Worm (Caenorhabditis elegans) whole organism, L4 larva: Measurements from ENCODE around the gene mdf-1.

Experiments
- D1046.2 ChIP-seq: fragments of 200-800 bp; sonication (Bioruptor generic); IDR thresholded peaks from 2 replicates; pipeline ENCODE4 v1.3.6; 2022; ENCODE audit warnings: missing genetic modification characterization, missing compliant biosample characterization
- F10B5.3 ChIP-seq: sonication (generic microtip); optimal IDR thresholded peaks from 2 replicates; lab custom pipeline; 2016; ENCODE audit warnings: mild to moderate bottlenecking, missing genetic modification characterization, missing compliant biosample characterization
- F49E8.2 ChIP-seq: sonication (generic microtip); optimal IDR thresholded peaks from 2 replicates; lab custom pipeline; 2016; ENCODE audit warnings: missing compliant biosample characterization, mild to moderate bottlenecking, missing genetic modification characterization, borderline replicate concordance
- R02D3.7 ChIP-seq: fragments of 150-350 bp; sonication (generic microtip); optimal IDR thresholded peaks from 3 replicates; lab custom pipeline; 2014; ENCODE audit warnings: missing biosample characterization, missing genetic modification characterization
- daf-19 ChIP-seq: fragments of 200-800 bp; sonication (Bioruptor generic); conservative IDR thresholded peaks from 2 replicates; pipeline ENCODE4 v1.3.6; 2022; ENCODE audit warnings: missing genetic modification characterization, missing compliant biosample characterization
- daf-8 ChIP-seq: fragments of 200-800 bp; sonication (Bioruptor generic); IDR thresholded peaks from 2 replicates; pipeline ENCODE4 v1.3.6; 2022; ENCODE audit warnings: missing genetic modification characterization, missing compliant biosample characterization
- dmd-6 ChIP-seq: fragments of 200-800 bp; sonication (Bioruptor generic); IDR thresholded peaks from 2 replicates; pipeline ENCODE4 v1.3.6; 2022; ENCODE audit warnings: missing genetic modification reagents, missing genetic modification characterization, missing compliant biosample characterization
- dve-1 ChIP-seq: sonication (generic microtip); optimal IDR thresholded peaks from 2 replicates; lab custom pipeline; 2017; ENCODE audit warnings: antibody characterized with exemption, mild to moderate bottlenecking, missing genetic modification characterization, missing compliant biosample characterization; ENCODE audit not compliant: insufficient read depth
- egl-43 ChIP-seq: fragments of 200-800 bp; sonication (Bioruptor generic); IDR thresholded peaks from 2 replicates; pipeline ENCODE4 v1.3.6; 2022; ENCODE audit warnings: missing genetic modification reagents, missing genetic modification characterization, missing compliant biosample characterization
- hlh-11 ChIP-seq: fragments of 200-800 bp; sonication (Bioruptor generic); optimal IDR thresholded peaks from 2 replicates; lab custom pipeline; 2018; ENCODE audit warnings: mild to moderate bottlenecking, missing genetic modification characterization, missing compliant biosample characterization
- lin-13 ChIP-seq: fragments of 150-350 bp; optimal IDR thresholded peaks from 2 replicates; lab custom pipeline; 2014; ENCODE audit warnings: missing biosample characterization, missing genetic modification reagents, missing genetic modification characterization
- lsy-2 ChIP-seq, 2 experiments: fragments of 150-350 bp in 1 of 2; sonication (generic microtip) in 1 of 2; optimal IDR thresholded peaks; 2 replicates each; lab custom pipeline; 2014 to 2017; ENCODE audit warnings: missing biosample characterization in 2 of 2, missing genetic modification characterization in 2 of 2
- madf-9 ChIP-seq: fragments of 200-800 bp; sonication (Bioruptor generic); conservative IDR thresholded peaks from 2 replicates; pipeline ENCODE4 v1.3.6; 2022; ENCODE audit warnings: missing genetic modification reagents, missing genetic modification characterization, missing compliant biosample characterization
- mxl-3 ChIP-seq: fragments of 200-800 bp; sonication (Bioruptor generic); optimal IDR thresholded peaks from 2 replicates; lab custom pipeline; 2018; ENCODE audit warnings: mild to moderate bottlenecking, missing genetic modification characterization, missing compliant biosample characterization
- nhr-102 ChIP-seq: sonication (generic microtip); optimal IDR thresholded peaks from 2 replicates; lab custom pipeline; 2016; ENCODE audit warnings: mild to moderate bottlenecking, missing genetic modification characterization, moderate library complexity, missing compliant biosample characterization
- nhr-111 ChIP-seq: fragments of 200-800 bp; sonication (Bioruptor generic); optimal IDR thresholded peaks from 2 replicates; lab custom pipeline; 2018; ENCODE audit warnings: mild to moderate bottlenecking, missing genetic modification characterization, missing compliant biosample characterization
- nhr-28 ChIP-seq: fragments of 150-350 bp; optimal IDR thresholded peaks from 2 replicates; lab custom pipeline; 2014; ENCODE audit warnings: missing biosample characterization, missing genetic modification characterization
- rbr-2 ChIP-seq: sonication (generic microtip); optimal IDR thresholded peaks from 2 replicates; lab custom pipeline; 2016; ENCODE audit warnings: missing genotype, missing genetic modification characterization, missing compliant biosample characterization
- set-16 ChIP-seq: fragments of 200-800 bp; sonication (Bioruptor generic); IDR thresholded peaks from 2 replicates; pipeline ENCODE4 v1.3.6; 2022; ENCODE audit warnings: missing genetic modification reagents, missing genetic modification characterization, missing compliant biosample characterization
- skn-1 ChIP-seq: fragments of 150-350 bp; optimal IDR thresholded peaks from 2 replicates; lab custom pipeline; 2014; ENCODE audit warnings: missing biosample characterization, missing genetic modification characterization
- unc-130 ChIP-seq: sonication (generic microtip); optimal IDR thresholded peaks from 2 replicates; lab custom pipeline; 2016; ENCODE audit warnings: missing genetic modification reagents, missing genetic modification characterization, missing compliant biosample characterization
- unc-62 ChIP-seq, 3 experiments: fragments of 150-350 bp in 1 of 3; sonication (generic microtip); optimal IDR thresholded peaks in 2 of 3; peaks in 1 of 3; 1 replicate in 1 of 3; 2 replicates in 2 of 3; lab custom pipeline; 2014 to 2017; ENCODE audit warnings: missing biosample characterization in 3 of 3, missing genetic modification characterization in 3 of 3, missing genetic modification reagents in 3 of 3, missing genotype in 1 of 3
- vab-7 ChIP-seq: fragments of 200-800 bp; sonication (Bioruptor generic); IDR thresholded peaks from 2 replicates; pipeline ENCODE4 v1.3.6; 2022; ENCODE audit warnings: missing genetic modification reagents, missing genetic modification characterization, missing compliant biosample characterization

The mdf-1 gene

DNA sequence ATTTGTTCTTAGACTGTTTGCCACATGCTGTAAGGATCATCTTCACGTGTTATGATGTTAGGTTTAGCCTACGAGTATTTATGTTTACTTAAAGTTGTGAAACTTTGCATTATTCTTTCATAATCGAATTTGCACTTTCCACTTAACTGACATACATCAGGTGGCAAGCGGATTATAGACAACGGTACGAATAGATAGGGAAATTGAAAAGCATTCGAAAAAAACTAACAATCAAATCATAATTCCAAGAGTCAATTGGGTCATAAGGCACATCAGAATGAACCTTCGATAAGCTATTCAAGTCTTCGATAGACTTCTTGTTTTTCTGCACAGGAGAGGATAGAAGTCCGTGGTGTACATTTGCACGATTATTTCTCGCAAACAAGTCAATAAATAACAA lies 51.6 kb downstream of the mdf-1 start (continued):
- TF ChIP-seq dve-1 (tag; lab: Kevin White, UChicago) (peak; percentile 56), unc-130 (GFP tag; lab: Kevin White, UChicago) (no peak), unc-62 (GFP tag; optimal IDR thresholded peaks at IDR 0.05 in 1 of 2; lab: Kevin White, UChicago) (no peak), unc-62 (tag; optimal IDR thresholded peaks at IDR 0.05; lab: Kevin White, UChicago) (no peak), rbr-2 (no peak), set-16 (GFP tag; lab: Robert Waterston, UW) (no peak), skn-1 (no peak), mxl-3 (GFP tag; lab: Kevin White, UChicago) (no peak), lin-13 (GFP tag; lab: Kevin White, UChicago) (no peak), F49E8.2 (no peak), nhr-111 (GFP tag; lab: Kevin White, UChicago) (no peak), F10B5.3 (tag; lab: Kevin White, UChicago) (no peak), madf-9 (no peak), daf-8 (GFP tag; lab: Robert Waterston, UW) (no peak), R02D3.7 (no peak), egl-43 (GFP tag; lab: Robert Waterston, UW) (no peak), daf-19 (GFP tag; lab: Robert Waterston, UW) (no peak), nhr-28 (tag; lab: Kevin White, UChicago) (peak; percentile 26), nhr-102 (tag; lab: Kevin White, UChicago) (no peak), lsy-2 (tag; optimal IDR thresholded peaks at IDR 0.05; lab: Kevin White, UChicago) (no peak), D1046.2 (no peak), dmd-6 (peak; percentile 68), hlh-11 (tag; lab: Kevin White, UChicago) (peak; percentile 35), vab-7 (GFP tag; lab: Robert Waterston, UW) (no peak)
